Worm (Caenorhabditis elegans): Measurements from ENCODE around the gene Y59C2A.2.

ce11 chrII:2186329-2186728, 17.6 kb downstream of the Y59C2A.2 start, which contains the start of gene gba-2:
- TF ChIP-seq snpc-1.2 (GFP tag; IDR thresholded peaks at IDR 0.05) (no peak), nhr-6 (tag; optimal IDR thresholded peaks at IDR 0.05) (no peak), T26A8.4 (GFP tag; IDR thresholded peaks at IDR 0.05) (no peak), zag-1 (tag; optimal IDR thresholded peaks at IDR 0.05) (no peak), lin-39 (tag; optimal IDR thresholded peaks at IDR 0.05) (no peak), zip-11 (GFP tag; IDR thresholded peaks at IDR 0.05) (no peak), lin-15B (tag; optimal IDR thresholded peaks at IDR 0.05) (no peak), jun-1 (tag; optimal IDR thresholded peaks at IDR 0.05) (no peak), nhr-28 (tag; optimal IDR thresholded peaks at IDR 0.05) (peak; percentile 98), mdl-1 (tag; optimal IDR thresholded peaks at IDR 0.05) (no peak), spr-3 (GFP tag; optimal IDR thresholded peaks at IDR 0.05) (no peak), Y75B8A.6 (GFP tag; IDR thresholded peaks at IDR 0.05) (no peak), unc-39 (tag; optimal IDR thresholded peaks at IDR 0.05) (no peak), spr-1 (tag; optimal IDR thresholded peaks at IDR 0.05) (no peak)
